Worm (Caenorhabditis elegans) whole organism, young adult: ENCODE measurements around the gene F44E2.8.

Source experiments
- B0336.3 ChIP-seq: fragments of 200-800 bp; sonication (Bioruptor generic); IDR thresholded peaks from 2 replicates; pipeline ENCODE4 v1.3.6; 2022; ENCODE audit warnings: missing genetic modification characterization, missing compliant biosample characterization
- C06A6.2 ChIP-seq: fragments of 200-800 bp; sonication (Bioruptor generic); conservative IDR thresholded peaks from 2 replicates; pipeline ENCODE4 v1.3.6; 2022; ENCODE audit warnings: missing genetic modification characterization, missing compliant biosample characterization
- C17E4.6 ChIP-seq: fragments of 200-800 bp; sonication (Bioruptor generic); IDR thresholded peaks from 2 replicates; pipeline ENCODE4 v1.3.6; 2022; ENCODE audit warnings: missing genetic modification reagents, missing genetic modification characterization, missing compliant biosample characterization
- F22D6.2 ChIP-seq: sonication (generic microtip); optimal IDR thresholded peaks from 2 replicates; lab custom pipeline; 2016; ENCODE audit warnings: mild to moderate bottlenecking, missing genetic modification characterization, missing compliant biosample characterization
- F23B12.7 ChIP-seq: sonication (generic microtip); optimal IDR thresholded peaks from 2 replicates; lab custom pipeline; 2017; ENCODE audit warnings: missing genetic modification characterization, mild to moderate bottlenecking, missing compliant biosample characterization, antibody characterized with exemption, moderate library complexity; ENCODE audit not compliant: insufficient read depth
- F33H1.4 ChIP-seq: fragments of 200-800 bp; sonication (Bioruptor generic); IDR thresholded peaks from 2 replicates; pipeline ENCODE4 v1.3.6; 2022; ENCODE audit warnings: missing genetic modification reagents, missing genetic modification characterization, missing compliant biosample characterization
- F37B4.10 ChIP-seq: fragments of 200-800 bp; sonication (Bioruptor generic); IDR thresholded peaks from 2 replicates; pipeline ENCODE4 v1.3.6; 2022; ENCODE audit warnings: missing genetic modification characterization, missing compliant biosample characterization
- F39B2.1 ChIP-seq: fragments of 200-800 bp; sonication (Bioruptor generic); IDR thresholded peaks from 2 replicates; pipeline ENCODE4 v1.3.6; 2022; ENCODE audit warnings: missing genetic modification reagents, missing genetic modification characterization, missing compliant biosample characterization
- F49E8.2 ChIP-seq: sonication (generic microtip); optimal IDR thresholded peaks from 3 replicates; lab custom pipeline; 2017; ENCODE audit warnings: missing genetic modification characterization, mild to moderate bottlenecking, missing compliant biosample characterization, antibody characterized with exemption, moderate library complexity; ENCODE audit not compliant: insufficient read depth
- F57C9.4 ChIP-seq: sonication (generic microtip); optimal IDR thresholded peaks from 2 replicates; lab custom pipeline; 2017; ENCODE audit warnings: mild to moderate bottlenecking, missing genetic modification characterization, missing compliant biosample characterization
- K11D2.4 ChIP-seq: fragments of 200-800 bp; sonication (Bioruptor generic); IDR thresholded peaks from 2 replicates; pipeline ENCODE4 v1.3.6; 2022; ENCODE audit warnings: missing genetic modification reagents, missing genetic modification characterization, missing compliant biosample characterization
- T07F8.4 ChIP-seq: sonication (generic microtip); optimal IDR thresholded peaks from 2 replicates; lab custom pipeline; 2016; ENCODE audit warnings: mild to moderate bottlenecking, missing genetic modification characterization, moderate library complexity, missing compliant biosample characterization
- T26A5.8 ChIP-seq: sonication (generic microtip); optimal IDR thresholded peaks from 2 replicates; lab custom pipeline; 2016; ENCODE audit warnings: missing genetic modification characterization, missing compliant biosample characterization
- Y56A3A.18 ChIP-seq: fragments of 200-800 bp; sonication (Bioruptor generic); IDR thresholded peaks from 2 replicates; pipeline ENCODE4 v1.3.6; 2022; ENCODE audit warnings: missing genetic modification reagents, missing genetic modification characterization, missing compliant biosample characterization
- Y95B8A.8 ChIP-seq: fragments of 200-800 bp; sonication (Bioruptor generic); IDR thresholded peaks from 2 replicates; pipeline ENCODE4 v1.3.6; 2022; ENCODE audit warnings: missing genetic modification reagents, missing genetic modification characterization, missing compliant biosample characterization
- atf-7 ChIP-seq: sonication (generic microtip); optimal IDR thresholded peaks from 2 replicates; lab custom pipeline; 2017; ENCODE audit warnings: mild to moderate bottlenecking, missing genetic modification characterization, missing compliant biosample characterization
- attf-3 ChIP-seq: fragments of 200-800 bp; sonication (Bioruptor generic); conservative IDR thresholded peaks from 2 replicates; pipeline ENCODE4 v1.3.6; 2022; ENCODE audit warnings: missing genetic modification reagents, missing genetic modification characterization, missing compliant biosample characterization
- attf-5 ChIP-seq: fragments of 200-800 bp; sonication (Bioruptor generic); optimal IDR thresholded peaks from 2 replicates; lab custom pipeline; 2018; ENCODE audit warnings: mild to moderate bottlenecking, missing genetic modification characterization, missing compliant biosample characterization
- cebp-2 ChIP-seq: fragments of 200-800 bp; sonication (Bioruptor generic); IDR thresholded peaks from 2 replicates; pipeline ENCODE4 v1.3.6; 2022; ENCODE audit warnings: missing genetic modification characterization, missing compliant biosample characterization
- ceh-91 ChIP-seq: fragments of 200-800 bp; sonication (Bioruptor generic); IDR thresholded peaks from 2 replicates; pipeline ENCODE4 v1.3.6; 2022; ENCODE audit warnings: missing genetic modification reagents, missing genetic modification characterization, missing compliant biosample characterization
- die-1 ChIP-seq: sonication (generic microtip); optimal IDR thresholded peaks from 2 replicates; lab custom pipeline; 2016; ENCODE audit warnings: missing genotype, mild to moderate bottlenecking, missing genetic modification characterization, missing compliant biosample characterization
- dox-1 ChIP-seq: fragments of 200-800 bp; sonication (Bioruptor generic); IDR thresholded peaks from 2 replicates; pipeline ENCODE4 v1.3.6; 2022; ENCODE audit warnings: missing genetic modification reagents, missing genetic modification characterization, missing compliant biosample characterization
- dpl-1 ChIP-seq: fragments of 150-350 bp; optimal IDR thresholded peaks from 2 replicates; lab custom pipeline; 2014; ENCODE audit warnings: missing biosample characterization, missing genetic modification reagents, missing genetic modification characterization
- efl-1 ChIP-seq: fragments of 150-350 bp; optimal IDR thresholded peaks from 2 replicates; lab custom pipeline; 2014; ENCODE audit warnings: missing biosample characterization, missing genetic modification reagents, missing genetic modification characterization
- egl-18 ChIP-seq: fragments of 200-800 bp; sonication (Bioruptor generic); IDR thresholded peaks from 2 replicates; pipeline ENCODE4 v1.3.6; 2022; ENCODE audit warnings: missing genetic modification reagents, missing genetic modification characterization, missing compliant biosample characterization
- egl-44 ChIP-seq: fragments of 200-800 bp; sonication (Bioruptor generic); IDR thresholded peaks from 2 replicates; pipeline ENCODE4 v1.3.6; 2022; ENCODE audit warnings: missing genetic modification reagents, missing genetic modification characterization, missing compliant biosample characterization
- ekl-4 ChIP-seq: fragments of 200-800 bp; sonication (Bioruptor generic); IDR thresholded peaks from 2 replicates; pipeline ENCODE4 v1.3.6; 2022; ENCODE audit warnings: missing genetic modification reagents, missing genetic modification characterization, missing compliant biosample characterization
- gei-17 ChIP-seq: fragments of 200-800 bp; sonication (Bioruptor generic); optimal IDR thresholded peaks from 2 replicates; lab custom pipeline; 2018; ENCODE audit warnings: mild to moderate bottlenecking, missing genetic modification characterization, missing compliant biosample characterization
- him-1 ChIP-seq: sonication (generic microtip); optimal IDR thresholded peaks from 2 replicates; lab custom pipeline; 2016; ENCODE audit warnings: missing genotype, missing genetic modification reagents, missing genetic modification characterization, missing compliant biosample characterization
- hmg-1.2 ChIP-seq: fragments of 200-800 bp; sonication (Bioruptor generic); IDR thresholded peaks from 2 replicates; pipeline ENCODE4 v1.3.6; 2022; ENCODE audit warnings: missing genetic modification reagents, missing genetic modification characterization, missing compliant biosample characterization
- hmg-20 ChIP-seq: fragments of 200-800 bp; sonication (Bioruptor generic); IDR thresholded peaks from 2 replicates; pipeline ENCODE4 v1.3.6; 2022; ENCODE audit warnings: missing genetic modification reagents, missing genetic modification characterization, missing compliant biosample characterization
- hsf-1 ChIP-seq: fragments of 200-800 bp; sonication (Bioruptor generic); IDR thresholded peaks from 2 replicates; pipeline ENCODE4 v1.3.6; 2022; ENCODE audit warnings: missing genetic modification reagents, missing genetic modification characterization, missing compliant biosample characterization
- lin-40 ChIP-seq: sonication (generic microtip); optimal IDR thresholded peaks from 2 replicates; lab custom pipeline; 2016; ENCODE audit warnings: missing genetic modification characterization, mild to moderate bottlenecking, missing compliant biosample characterization, missing genotype, missing genetic modification reagents
- lir-1 ChIP-seq: fragments of 200-800 bp; sonication (Bioruptor generic); conservative IDR thresholded peaks from 2 replicates; pipeline ENCODE4 v1.3.6; 2022; ENCODE audit warnings: missing genetic modification reagents, missing genetic modification characterization, missing compliant biosample characterization
- madf-10 ChIP-seq: sonication (generic microtip); optimal IDR thresholded peaks from 2 replicates; lab custom pipeline; 2016; ENCODE audit warnings: mild to moderate bottlenecking, missing genetic modification characterization, missing compliant biosample characterization
- madf-8 ChIP-seq: fragments of 200-800 bp; sonication (Bioruptor generic); conservative IDR thresholded peaks from 2 replicates; pipeline ENCODE4 v1.3.6; 2022; ENCODE audit warnings: missing genetic modification reagents, missing genetic modification characterization, missing compliant biosample characterization
- nhr-90 ChIP-seq: sonication (generic microtip); optimal IDR thresholded peaks from 2 replicates; lab custom pipeline; 2016; ENCODE audit warnings: missing genotype, mild to moderate bottlenecking, missing genetic modification characterization, missing compliant biosample characterization
- rec-8 ChIP-seq, 2 experiments: sonication (generic microtip); optimal IDR thresholded peaks; 2 replicates each; lab custom pipeline; 2016; ENCODE audit warnings: mild to moderate bottlenecking in 2 of 2, missing genetic modification characterization in 2 of 2, missing genetic modification reagents in 2 of 2, missing genotype in 2 of 2, missing biosample characterization in 1 of 2, missing compliant biosample characterization in 1 of 2, moderate library complexity in 1 of 2
- repo-1 ChIP-seq: sonication (generic microtip); optimal IDR thresholded peaks from 2 replicates; lab custom pipeline; 2017; ENCODE audit warnings: mild to moderate bottlenecking, missing genetic modification characterization, missing compliant biosample characterization
- snpc-1.3 ChIP-seq: sonication (generic microtip); optimal IDR thresholded peaks from 2 replicates; lab custom pipeline; 2017; ENCODE audit warnings: missing genetic modification characterization, mild to moderate bottlenecking, missing compliant biosample characterization, antibody characterized with exemption, moderate library complexity, missing genotype, missing genetic modification reagents; ENCODE audit not compliant: insufficient read depth
- snpc-4 ChIP-seq, 5 experiments: fragments of 150-350 bp in 1 of 5; sonication (generic microtip) in 4 of 5; optimal IDR thresholded peaks; 2 replicates each; lab custom pipeline; 2014 to 2018; ENCODE audit warnings: missing genetic modification characterization in 5 of 5, missing biosample characterization in 3 of 5, antibody characterized with exemption in 2 of 5, mild to moderate bottlenecking in 2 of 5, missing compliant biosample characterization in 2 of 5, missing genotype in 2 of 5, moderate library complexity in 2 of 5, missing genetic modification reagents in 1 of 5
- tbp1 ChIP-seq: fragments of 200-800 bp; sonication (Bioruptor generic); optimal IDR thresholded peaks from 2 replicates; lab custom pipeline; 2018; ENCODE audit warnings: mild to moderate bottlenecking, missing genetic modification characterization, missing compliant biosample characterization
- tlf-1 ChIP-seq: fragments of 200-800 bp; sonication (Bioruptor generic); optimal IDR thresholded peaks from 2 replicates; lab custom pipeline; 2018; ENCODE audit warnings: mild to moderate bottlenecking, missing genetic modification characterization, missing compliant biosample characterization
- unc-130 ChIP-seq: sonication (generic microtip); optimal IDR thresholded peaks from 2 replicates; lab custom pipeline; 2016; ENCODE audit warnings: missing genetic modification reagents, missing genetic modification characterization, missing compliant biosample characterization
- ztf-18 ChIP-seq: sonication (generic microtip); optimal IDR thresholded peaks from 2 replicates; lab custom pipeline; 2016; ENCODE audit warnings: missing genotype, mild to moderate bottlenecking, missing genetic modification characterization, missing compliant biosample characterization
- ztf-26 ChIP-seq: sonication (generic microtip); optimal IDR thresholded peaks from 2 replicates; lab custom pipeline; 2017; ENCODE audit warnings: missing genetic modification characterization, missing compliant biosample characterization

The F44E2.8 gene

ce11 chrIII:8887184-8887801 lies 37.6 kb upstream of the F44E2.8 start, which contains the start of gene famh-136 (continued):
- TF ChIP-seq attf-3 = peak; percentile 46; the same call in 1 of the 2 replicates
- peak; percentile 55; the same call in 1 of the 2 replicates for TF ChIP-seq F39B2.1 (GFP tag; lab: Robert Waterston, UW)
- peak; percentile 57 for TF ChIP-seq lir-1 (GFP tag; lab: Robert Waterston, UW)
- TF ChIP-seq T07F8.4 = peak; percentile 5
- peak; percentile 57 for TF ChIP-seq hmg-1.2 (GFP tag; lab: Robert Waterston, UW)
- peak; percentile 94 for TF ChIP-seq F23B12.7 (tag; lab: Kevin White, UChicago)
- TF ChIP-seq die-1 = peak; percentile 13
- TF ChIP-seq cebp-2 (GFP tag; lab: Robert Waterston, UW) = 0 out of 2 replicates have a peak, but pooled peaks have one; percentile 21
- peak; percentile 66 for TF ChIP-seq tbp1
- TF ChIP-seq ceh-91 (GFP tag; lab: Robert Waterston, UW) = peak; percentile 25; the same call in 1 of the 2 replicates
- TF ChIP-seq gei-17 (GFP tag; lab: Kevin White, UChicago) = peak; percentile 40
- TF ChIP-seq F49E8.2 (tag; lab: Kevin White, UChicago) = no peak
- TF ChIP-seq repo-1 (tag; lab: Kevin White, UChicago) = peak; percentile 61
- peak; percentile 88 for TF ChIP-seq attf-5 (GFP tag; lab: Kevin White, UChicago)
- peak; percentile 99 for TF ChIP-seq ztf-18
- peak; percentile 74 for TF ChIP-seq F33H1.4 (GFP tag; lab: Robert Waterston, UW)
- TF ChIP-seq Y95B8A.8 (GFP tag; lab: Robert Waterston, UW) = peak; percentile 75
- no peak for TF ChIP-seq egl-18 (GFP tag; lab: Robert Waterston, UW)
- peak; percentile 27 for TF ChIP-seq snpc-1.3 (tag; lab: Kevin White, UChicago)
- peak; percentile 67 for TF ChIP-seq F22D6.2 (tag; lab: Kevin White, UChicago)
- TF ChIP-seq snpc-4 (GFP tag; optimal IDR thresholded peaks at IDR 0.05; lab: Kevin White, UChicago) = peak; percentile 53
- TF ChIP-seq snpc-4 (tag; optimal IDR thresholded peaks at IDR 0.05; lab: Kevin White, UChicago) = peak; percentile 50 to 74 (median 64)
- TF ChIP-seq F37B4.10 (GFP tag; lab: Robert Waterston, UW) = no peak
- peak; percentile 62 for TF ChIP-seq dpl-1 (GFP tag; lab: Kevin White, UChicago)
- TF ChIP-seq madf-10 (tag; lab: Kevin White, UChicago) = peak; percentile 54
- peak; percentile 30; the same call in 1 of the 2 replicates for TF ChIP-seq Y56A3A.18 (GFP tag; lab: Robert Waterston, UW)
- TF ChIP-seq egl-44 (GFP tag; lab: Robert Waterston, UW) = peak; percentile 76; the same call in 1 of the 2 replicates
- no peak for TF ChIP-seq rec-8 (tag; optimal IDR thresholded peaks at IDR 0.05; lab: Kevin White, UChicago)
- peak; percentile 87 for TF ChIP-seq K11D2.4
- TF ChIP-seq lin-40 (tag; lab: Kevin White, UChicago) = peak; percentile 90
- TF ChIP-seq hsf-1 = no peak
- TF ChIP-seq F57C9.4 (tag; lab: Kevin White, UChicago) = no peak
- TF ChIP-seq T26A5.8 (tag; lab: Kevin White, UChicago) = no peak
- peak; percentile 79 for TF ChIP-seq ztf-26
- TF ChIP-seq dox-1 (GFP tag; lab: Robert Waterston, UW) = peak; percentile 85
- peak; percentile 82 for TF ChIP-seq B0336.3
- TF ChIP-seq madf-8 = peak; percentile 67
- TF ChIP-seq tlf-1 = peak; percentile 77
- TF ChIP-seq ekl-4 = peak; percentile 67; the same call in 1 of the 2 replicates
- TF ChIP-seq efl-1 = peak; percentile 62
- peak; percentile 12 for TF ChIP-seq him-1 (tag; lab: Kevin White, UChicago)
- 0 out of 2 replicates have a peak, but pooled peaks have one; percentile 26 for TF ChIP-seq C17E4.6 (GFP tag; lab: Robert Waterston, UW)
- TF ChIP-seq hmg-20 (GFP tag; lab: Robert Waterston, UW) = no peak
- peak; percentile 31 for TF ChIP-seq atf-7 (tag; lab: Kevin White, UChicago)
- TF ChIP-seq C06A6.2 (GFP tag; lab: Robert Waterston, UW) = 0 out of 2 replicates have a peak, but pooled peaks have one; percentile 20
- TF ChIP-seq unc-130 = peak; percentile 4
- no peak for TF ChIP-seq nhr-90 (tag; lab: Kevin White, UChicago)
